Fruit fly (Drosophila melanogaster) whole organism, prepupa: ENCODE measurements around the gene Afti.

Experiments
- CG10631 ChIP-seq: fragments of 200-800 bp; sonication (Bioruptor generic); optimal IDR thresholded peaks from 2 replicates; lab custom pipeline; 2016; ENCODE audit warnings: missing biosample characterization, missing genetic modification characterization
- CG10669 ChIP-seq: fragments of 200-800 bp; sonication (Bioruptor generic); optimal IDR thresholded peaks from 3 replicates; lab custom pipeline; 2018; ENCODE audit warnings: missing biosample characterization, mild to moderate bottlenecking, missing genetic modification characterization, moderate library complexity
- CG11294 ChIP-seq: fragments of 200-800 bp; sonication (Bioruptor generic); IDR thresholded peaks from 2 replicates; pipeline ENCODE4 v1.3.6; 2022; ENCODE audit warnings: missing biosample characterization, missing genetic modification characterization
- CG11762 ChIP-seq: fragments of 200-800 bp; sonication (Bioruptor generic); optimal IDR thresholded peaks from 3 replicates; lab custom pipeline; 2016; ENCODE audit warnings: missing biosample characterization, missing genetic modification characterization; ENCODE audit not compliant: insufficient read depth
- CG11902 ChIP-seq: fragments of 200-800 bp; sonication (Bioruptor generic); optimal IDR thresholded peaks from 3 replicates; lab custom pipeline; 2016; ENCODE audit warnings: missing biosample characterization, missing genetic modification characterization
- CG15336 ChIP-seq: fragments of 200-800 bp; sonication (Bioruptor generic); IDR thresholded peaks from 2 replicates; pipeline ENCODE4 v1.3.6; 2022; ENCODE audit warnings: missing biosample characterization, missing genetic modification characterization
- CG1621 ChIP-seq: fragments of 200-800 bp; sonication (Bioruptor generic); optimal IDR thresholded peaks from 3 replicates; lab custom pipeline; 2018; ENCODE audit warnings: missing biosample characterization, mild to moderate bottlenecking, missing genetic modification characterization
- CG16779 ChIP-seq: fragments of 200-800 bp; sonication (Bioruptor generic); optimal IDR thresholded peaks from 3 replicates; lab custom pipeline; 2017; ENCODE audit warnings: missing biosample characterization, mild to moderate bottlenecking, missing genetic modification characterization
- CG3032 ChIP-seq: fragments of 200-800 bp; optimal IDR thresholded peaks from 2 replicates; lab custom pipeline; 2019; ENCODE audit warnings: missing biosample characterization, mild to moderate bottlenecking, missing genetic modification characterization, moderate library complexity
- CG31627 ChIP-seq: fragments of 200-800 bp; sonication (Bioruptor generic); optimal IDR thresholded peaks from 3 replicates; lab custom pipeline; 2016; ENCODE audit warnings: missing biosample characterization, missing genetic modification characterization
- CG32006 ChIP-seq: fragments of 200-800 bp; sonication (Bioruptor generic); optimal IDR thresholded peaks from 3 replicates; lab custom pipeline; 2017; ENCODE audit warnings: missing biosample characterization, mild to moderate bottlenecking, missing genetic modification characterization
- CG34406 ChIP-seq: fragments of 200-800 bp; sonication (Bioruptor generic); optimal IDR thresholded peaks from 3 replicates; lab custom pipeline; 2016; ENCODE audit warnings: missing biosample characterization, missing genetic modification characterization
- CG3919 ChIP-seq: fragments of 200-800 bp; sonication (Bioruptor generic); optimal IDR thresholded peaks from 3 replicates; lab custom pipeline; 2016; ENCODE audit warnings: missing biosample characterization, missing genetic modification characterization
- CG4318 ChIP-seq: fragments of 200-800 bp; sonication (Bioruptor generic); optimal IDR thresholded peaks from 3 replicates; lab custom pipeline; 2017; ENCODE audit warnings: missing biosample characterization, mild to moderate bottlenecking, missing genetic modification characterization
- CG6163 ChIP-seq: fragments of 200-800 bp; sonication (Bioruptor generic); IDR thresholded peaks from 3 replicates; pipeline ENCODE4 v1.3.6; 2022; ENCODE audit warnings: missing biosample characterization, missing genetic modification characterization
- CG6792 ChIP-seq: fragments of 200-800 bp; sonication (Bioruptor generic); optimal IDR thresholded peaks from 3 replicates; lab custom pipeline; 2016; ENCODE audit warnings: missing biosample characterization, missing genetic modification characterization
- CG6808 ChIP-seq: fragments of 200-800 bp; sonication (Bioruptor generic); optimal IDR thresholded peaks from 3 replicates; lab custom pipeline; 2017; ENCODE audit warnings: missing biosample characterization, missing genetic modification characterization, mild to moderate bottlenecking, moderate library complexity, missing genetic modification reagents
- CG6854 ChIP-seq: fragments of 200-800 bp; sonication (Bioruptor generic); optimal IDR thresholded peaks from 2 replicates; lab custom pipeline; 2017; ENCODE audit warnings: missing biosample characterization, mild to moderate bottlenecking, missing genetic modification characterization
- CG7368 ChIP-seq: fragments of 200-800 bp; sonication (Bioruptor generic); optimal IDR thresholded peaks from 3 replicates; lab custom pipeline; 2016; ENCODE audit warnings: missing biosample characterization, missing genetic modification characterization
- CG8119 ChIP-seq: fragments of 200-800 bp; sonication (Bioruptor generic); IDR thresholded peaks from 3 replicates; pipeline ENCODE4 v1.3.6; 2022; ENCODE audit warnings: missing biosample characterization, missing genetic modification characterization
- CG8319 ChIP-seq: fragments of 200-800 bp; sonication (Bioruptor generic); optimal IDR thresholded peaks from 3 replicates; lab custom pipeline; 2016; ENCODE audit warnings: missing biosample characterization, missing genetic modification characterization
- CG9139 ChIP-seq: fragments of 200-800 bp; sonication (Bioruptor generic); optimal IDR thresholded peaks from 3 replicates; lab custom pipeline; 2017; ENCODE audit warnings: missing biosample characterization, mild to moderate bottlenecking, missing genetic modification characterization
- Eip75B ChIP-seq: fragments of 200-800 bp; sonication (Bioruptor generic); optimal IDR thresholded peaks from 3 replicates; lab custom pipeline; 2016; ENCODE audit warnings: missing biosample characterization, missing genetic modification characterization
- Ets21C ChIP-seq: fragments of 200-800 bp; sonication (Bioruptor generic); optimal IDR thresholded peaks from 3 replicates; lab custom pipeline; 2016; ENCODE audit warnings: missing biosample characterization, missing genetic modification characterization
- Ets96B ChIP-seq: fragments of 200-800 bp; optimal IDR thresholded peaks from 2 replicates; lab custom pipeline; 2019; ENCODE audit warnings: missing biosample characterization, mild to moderate bottlenecking, missing genetic modification characterization, moderate library complexity
- Gug ChIP-seq: fragments of 200-800 bp; sonication (Bioruptor generic); IDR thresholded peaks from 2 replicates; pipeline ENCODE4 v1.3.6; 2022; ENCODE audit warnings: missing biosample characterization, missing genetic modification characterization
- Hr38 ChIP-seq: sonication (Bioruptor generic); optimal IDR thresholded peaks from 2 replicates; lab custom pipeline; 2016; ENCODE audit warnings: missing biosample characterization, missing genetic modification characterization
- Hr39 ChIP-seq: fragments of 200-800 bp; sonication (Bioruptor generic); optimal IDR thresholded peaks from 2 replicates; lab custom pipeline; 2016; ENCODE audit warnings: missing biosample characterization, missing genetic modification characterization
- Lpt ChIP-seq: fragments of 200-800 bp; sonication (Bioruptor generic); optimal IDR thresholded peaks from 3 replicates; lab custom pipeline; 2016; ENCODE audit warnings: missing biosample characterization, missing genetic modification characterization
- Met ChIP-seq: fragments of 200-800 bp; sonication (Bioruptor generic); optimal IDR thresholded peaks from 3 replicates; lab custom pipeline; 2016; ENCODE audit warnings: missing biosample characterization, missing genetic modification characterization
- OdsH ChIP-seq: fragments of 200-800 bp; sonication (Bioruptor generic); optimal IDR thresholded peaks from 3 replicates; lab custom pipeline; 2016; ENCODE audit warnings: missing biosample characterization, missing genetic modification characterization
- Smox ChIP-seq: fragments of 200-800 bp; sonication (Bioruptor generic); optimal IDR thresholded peaks from 3 replicates; lab custom pipeline; 2016; ENCODE audit warnings: missing biosample characterization, missing genetic modification characterization
- Sox14 ChIP-seq: fragments of 200-800 bp; sonication (Bioruptor generic); optimal IDR thresholded peaks from 3 replicates; lab custom pipeline; 2016; ENCODE audit warnings: missing biosample characterization, missing genetic modification characterization
- Sox15 ChIP-seq: fragments of 200-800 bp; sonication (Bioruptor generic); optimal IDR thresholded peaks from 3 replicates; lab custom pipeline; 2016; ENCODE audit warnings: missing biosample characterization, missing genetic modification characterization
- achi ChIP-seq: fragments of 200-800 bp; sonication (Bioruptor generic); optimal IDR thresholded peaks from 3 replicates; lab custom pipeline; 2016; ENCODE audit warnings: missing biosample characterization, missing genetic modification characterization
- cyc ChIP-seq: fragments of 200-800 bp; sonication (Bioruptor generic); optimal IDR thresholded peaks from 3 replicates; lab custom pipeline; 2016; ENCODE audit warnings: missing biosample characterization, missing genetic modification characterization
- dac ChIP-seq: fragments of 200-800 bp; sonication (Bioruptor generic); optimal IDR thresholded peaks from 2 replicates; lab custom pipeline; 2017; ENCODE audit warnings: missing biosample characterization, mild to moderate bottlenecking, missing genetic modification characterization
- dsx ChIP-seq: fragments of 200-800 bp; optimal IDR thresholded peaks from 3 replicates; lab custom pipeline; 2019; ENCODE audit warnings: missing biosample characterization, mild to moderate bottlenecking, missing genetic modification characterization, moderate library complexity; ENCODE audit not compliant: poor library complexity, severe bottlenecking
- eg ChIP-seq: fragments of 200-800 bp; sonication (Bioruptor generic); IDR thresholded peaks from 3 replicates; pipeline ENCODE4 v1.3.6; 2022; ENCODE audit warnings: missing biosample characterization, missing genetic modification characterization
- esn ChIP-seq: fragments of 200-800 bp; sonication (Bioruptor generic); optimal IDR thresholded peaks from 2 replicates; lab custom pipeline; 2016; ENCODE audit warnings: missing biosample characterization, mild to moderate bottlenecking, missing genetic modification characterization, moderate library complexity
- fd59A ChIP-seq: fragments of 200-800 bp; sonication (Bioruptor generic); optimal IDR thresholded peaks from 2 replicates; lab custom pipeline; 2017; ENCODE audit warnings: missing biosample characterization, mild to moderate bottlenecking, missing genetic modification characterization, missing genetic modification reagents
- fd85E ChIP-seq: fragments of 200-800 bp; sonication (Bioruptor generic); optimal IDR thresholded peaks from 3 replicates; lab custom pipeline; 2016; ENCODE audit warnings: missing biosample characterization, missing genetic modification characterization
- fkh ChIP-seq: fragments of 200-800 bp; sonication (Bioruptor generic); optimal IDR thresholded peaks from 3 replicates; lab custom pipeline; 2017; ENCODE audit warnings: missing biosample characterization, mild to moderate bottlenecking, missing genetic modification characterization, moderate library complexity
- lz ChIP-seq: fragments of 200-800 bp; sonication (Bioruptor generic); optimal IDR thresholded peaks from 3 replicates; lab custom pipeline; 2016; ENCODE audit warnings: missing biosample characterization, missing genetic modification characterization
- pdm3 ChIP-seq: fragments of 200-800 bp; sonication (Bioruptor generic); optimal IDR thresholded peaks from 3 replicates; lab custom pipeline; 2016; ENCODE audit warnings: missing biosample characterization, missing genetic modification characterization
- salr ChIP-seq, 2 experiments: fragments of 200-800 bp; sonication (Bioruptor generic); optimal IDR thresholded peaks; 3 replicates each; lab custom pipeline; 2016 to 2018; ENCODE audit warnings: missing biosample characterization in 2 of 2, missing genetic modification characterization in 2 of 2, mild to moderate bottlenecking in 1 of 2
- spab ChIP-seq: fragments of 200-800 bp; sonication (Bioruptor generic); optimal IDR thresholded peaks from 2 replicates; lab custom pipeline; 2017; ENCODE audit warnings: missing biosample characterization, mild to moderate bottlenecking, missing genetic modification characterization, missing genetic modification reagents
- svp ChIP-seq: fragments of 200-800 bp; sonication (Bioruptor generic); peaks from one replicate; lab custom pipeline; 2016; ENCODE audit warnings: missing biosample characterization, missing genetic modification characterization

The Afti gene

dm6 chr3R:14283754-14284421, 42.6 kb downstream of the Afti start (continued):
- TF ChIP-seq CG7368 (peak; percentile 97), CG6808 (GFP tag; lab: Kevin White, UChicago) (peak; percentile 92), Gug (GFP tag; lab: Robert Waterston, UW) (no peak), OdsH (GFP tag; lab: Kevin White, UChicago) (peak; percentile 99), eg (GFP tag; lab: Robert Waterston, UW) (no peak), spab (GFP tag; lab: Kevin White, UChicago) (peak; percentile 92), CG8319 (GFP tag; lab: Kevin White, UChicago) (peak; percentile 97), CG10669 (GFP tag; lab: Kevin White, UChicago) (peak; percentile 96), fkh (GFP tag; lab: Kevin White, UChicago) (peak; percentile 63)

dm6 chr3R:14283042-14283626, 43.4 kb downstream of the Afti start:
- peak; percentile 87 for TF ChIP-seq Smox (GFP tag; lab: Kevin White, UChicago)
- peak; percentile 88 for TF ChIP-seq CG31627
- peak; percentile 67 for TF ChIP-seq CG11762 (GFP tag; lab: Kevin White, UChicago)
- TF ChIP-seq lz = peak; percentile 83
- no peak for TF ChIP-seq CG16779 (tag; lab: Kevin White, UChicago)
- TF ChIP-seq dac = peak; percentile 66
- no peak for TF ChIP-seq CG11294 (GFP tag; lab: Robert Waterston, UW)
- TF ChIP-seq spab (GFP tag; lab: Kevin White, UChicago) = no peak
- TF ChIP-seq CG8119 = no peak
- peak; percentile 71 for TF ChIP-seq CG10631
- TF ChIP-seq CG6854 (GFP tag; lab: Kevin White, UChicago) = no peak
- peak; percentile 57 for TF ChIP-seq Eip75B (GFP tag; lab: Kevin White, UChicago)
- peak; percentile 41 for TF ChIP-seq fd59A (GFP tag; lab: Kevin White, UChicago)
- peak; percentile 45 for TF ChIP-seq CG8319 (GFP tag; lab: Kevin White, UChicago)
- TF ChIP-seq CG3919 (GFP tag; lab: Kevin White, UChicago) = peak; percentile 53
- TF ChIP-seq CG1621 (tag; lab: Kevin White, UChicago) = no peak
- TF ChIP-seq CG4318 (GFP tag; lab: Kevin White, UChicago) = peak; percentile 88
- peak; percentile 35 for TF ChIP-seq Ets96B (tag; lab: Kevin White, UChicago)
- peak; percentile 37 for TF ChIP-seq CG11902 (GFP tag; lab: Kevin White, UChicago)
- TF ChIP-seq svp (GFP tag; lab: Kevin White, UChicago) = peak; percentile 84
- no peak for TF ChIP-seq fkh (GFP tag; lab: Kevin White, UChicago)
- peak; percentile 73 for TF ChIP-seq cyc
- TF ChIP-seq Lpt (GFP tag; lab: Kevin White, UChicago) = no peak
- no peak for TF ChIP-seq CG6163 (GFP tag; lab: Robert Waterston, UW)
- TF ChIP-seq CG34406 (GFP tag; lab: Kevin White, UChicago) = peak; percentile 77
- TF ChIP-seq salr (GFP tag; optimal IDR thresholded peaks at IDR 0.05; lab: Kevin White, UChicago) = peak; percentile 33 to 75
- peak; percentile 80 for TF ChIP-seq Sox15 (GFP tag; lab: Kevin White, UChicago)
- no peak for TF ChIP-seq CG15336
- TF ChIP-seq Hr39 (GFP tag; lab: Kevin White, UChicago) = peak; percentile 91
- TF ChIP-seq CG3032 (tag; lab: Kevin White, UChicago) = peak; percentile 41
- TF ChIP-seq Hr38 = no peak
- TF ChIP-seq CG7368 = peak; percentile 39
- no peak for TF ChIP-seq Gug (GFP tag; lab: Robert Waterston, UW)
- peak; percentile 87 for TF ChIP-seq esn
- peak; percentile 74 for TF ChIP-seq achi (GFP tag; lab: Kevin White, UChicago)
- peak; percentile 86 for TF ChIP-seq Sox14
- no peak for TF ChIP-seq CG9139 (GFP tag; lab: Kevin White, UChicago)
- peak; percentile 54 for TF ChIP-seq CG6792 (GFP tag; lab: Kevin White, UChicago)
- peak; percentile 74 for TF ChIP-seq Ets21C (GFP tag; lab: Kevin White, UChicago)
- TF ChIP-seq Met (GFP tag; lab: Kevin White, UChicago) = peak; percentile 84
- TF ChIP-seq dsx (GFP tag; lab: Kevin White, UChicago) = no peak
- TF ChIP-seq pdm3 = peak; percentile 85
- TF ChIP-seq fd85E (GFP tag; lab: Kevin White, UChicago) = no peak
- TF ChIP-seq CG32006 = peak; percentile 91
